Worm (Caenorhabditis elegans) whole organism, midembryonic: ENCODE results near the gene sec-23.

Experiments used
- T22C8.4 ChIP-seq: fragments of 200-800 bp; sonication (Bioruptor generic); IDR thresholded peaks from 2 replicates; pipeline ENCODE4 v1.3.6; 2022; ENCODE audit warnings: missing genetic modification characterization, missing compliant biosample characterization
- cog-1 ChIP-seq: sonication (generic microtip); optimal IDR thresholded peaks from 2 replicates; lab custom pipeline; 2016; ENCODE audit warnings: missing genetic modification characterization, missing compliant biosample characterization
- flt-1 ChIP-seq: fragments of 200-800 bp; sonication (Bioruptor generic); IDR thresholded peaks from 2 replicates; pipeline ENCODE4 v1.3.6; 2022; ENCODE audit warnings: missing genetic modification characterization, missing compliant biosample characterization
- klf-2 ChIP-seq: fragments of 200-800 bp; sonication (Bioruptor generic); conservative IDR thresholded peaks from 2 replicates; pipeline ENCODE4 v1.3.6; 2022; ENCODE audit warnings: missing genetic modification reagents, missing genetic modification characterization, missing compliant biosample characterization
- med-1 ChIP-seq: sonication (generic microtip); optimal IDR thresholded peaks from 2 replicates; lab custom pipeline; 2017; ENCODE audit warnings: missing genetic modification characterization, mild to moderate bottlenecking, missing compliant biosample characterization, antibody characterized with exemption, missing genetic modification reagents; ENCODE audit not compliant: insufficient read depth
- ref-1 ChIP-seq: fragments of 200-800 bp; sonication (Bioruptor generic); conservative IDR thresholded peaks from 2 replicates; pipeline ENCODE4 v1.3.6; 2022; ENCODE audit warnings: missing genetic modification reagents, missing genetic modification characterization, missing compliant biosample characterization
- tab-1 ChIP-seq: fragments of 200-800 bp; sonication (Bioruptor generic); IDR thresholded peaks from 2 replicates; pipeline ENCODE4 v1.3.6; 2022; ENCODE audit warnings: missing genetic modification characterization, missing compliant biosample characterization
- ztf-23 ChIP-seq: fragments of 200-800 bp; sonication (Bioruptor generic); IDR thresholded peaks from 2 replicates; pipeline ENCODE4 v1.3.6; 2022; ENCODE audit warnings: missing genetic modification reagents, missing genetic modification characterization, missing compliant biosample characterization
- ztf-29 ChIP-seq: fragments of 200-800 bp; sonication (Bioruptor generic); IDR thresholded peaks from 2 replicates; pipeline ENCODE4 v1.3.6; 2022; ENCODE audit warnings: missing genetic modification reagents, missing genetic modification characterization, missing compliant biosample characterization

sec-23 gene

DNA sequence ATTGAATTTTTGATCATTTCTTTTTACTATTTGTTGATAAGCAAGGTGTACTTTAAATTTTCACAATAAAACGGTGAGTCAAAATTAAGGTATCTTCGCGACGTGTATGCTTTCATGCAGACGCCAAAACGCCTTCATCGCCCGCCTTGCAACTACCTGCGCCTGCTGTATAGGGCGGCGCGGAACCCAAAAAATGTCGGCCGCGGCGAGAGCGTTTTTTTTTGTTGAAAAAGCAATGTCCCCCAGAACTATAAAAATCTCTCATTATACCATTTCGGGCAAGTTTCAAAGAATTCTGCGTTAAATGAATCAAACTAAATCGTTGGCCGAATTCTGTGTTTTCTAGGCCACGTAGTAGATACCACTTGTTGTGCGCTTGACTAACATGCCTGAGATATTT is 52.6 kb downstream of the sec-23 start:
- TF ChIP-seq T22C8.4 (GFP tag; lab: Robert Waterston, UW): no peak
- TF ChIP-seq flt-1: no peak
- TF ChIP-seq cog-1 (tag; lab: Kevin White, UChicago): no peak
- no peak for TF ChIP-seq ztf-29 (GFP tag; lab: Robert Waterston, UW)
- no peak for TF ChIP-seq ref-1 (GFP tag; lab: Robert Waterston, UW)
- TF ChIP-seq med-1 (GFP tag; lab: Kevin White, UChicago): no peak
- TF ChIP-seq tab-1 (GFP tag; lab: Robert Waterston, UW): no peak
- no peak for TF ChIP-seq klf-2 (GFP tag; lab: Robert Waterston, UW)
- TF ChIP-seq ztf-23 (GFP tag; lab: Robert Waterston, UW): no peak

- no peak for TF ChIP-seq T22C8.4 (GFP tag; lab: Robert Waterston, UW)
- no peak for TF ChIP-seq tab-1 (GFP tag; lab: Robert Waterston, UW)
- TF ChIP-seq ztf-23 (GFP tag; lab: Robert Waterston, UW): no peak
- TF ChIP-seq ztf-29 (GFP tag; lab: Robert Waterston, UW): no peak
- no peak for TF ChIP-seq klf-2 (GFP tag; lab: Robert Waterston, UW)
- TF ChIP-seq ref-1 (GFP tag; lab: Robert Waterston, UW): no peak
- TF ChIP-seq flt-1: no peak
- TF ChIP-seq cog-1 (tag; lab: Kevin White, UChicago): no peak
- TF ChIP-seq med-1 (GFP tag; lab: Kevin White, UChicago): no peak
These were observed 56.7 kb downstream of the sec-23 start, which contains the start of gene Y113G7A.13 for ce11 chrV:20147662-20148245. TSS of gene Y113G7A.13 (plus strand) at chrV:20148195.

DNA sequence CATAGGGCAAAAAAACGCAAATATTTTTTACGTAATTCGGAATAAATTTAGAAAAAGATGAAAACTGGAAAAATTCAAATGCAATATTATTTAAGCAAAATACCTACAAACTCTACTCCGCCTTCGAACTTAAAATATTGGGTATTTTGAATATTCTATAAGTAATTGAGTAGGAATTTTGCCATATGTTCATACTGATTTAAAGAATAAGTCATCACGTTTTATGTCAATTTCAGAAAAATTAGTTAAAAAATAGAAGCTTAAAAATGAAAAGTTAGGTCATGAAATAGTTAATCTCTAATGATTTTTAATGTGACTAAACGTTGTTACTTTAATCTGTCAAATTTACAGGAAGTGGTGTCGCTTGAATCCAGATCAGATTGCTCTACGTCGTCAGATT is 60.4 kb downstream of the sec-23 start, which contains the start of gene F19B2.7:
F19B2.7 (plus strand) TSS at position 301 of the 400 bp plus-strand sequence.
- TF ChIP-seq ztf-29 (GFP tag; lab: Robert Waterston, UW) (no peak), tab-1 (GFP tag; lab: Robert Waterston, UW) (no peak), med-1 (GFP tag; lab: Kevin White, UChicago) (no peak)

DNA sequence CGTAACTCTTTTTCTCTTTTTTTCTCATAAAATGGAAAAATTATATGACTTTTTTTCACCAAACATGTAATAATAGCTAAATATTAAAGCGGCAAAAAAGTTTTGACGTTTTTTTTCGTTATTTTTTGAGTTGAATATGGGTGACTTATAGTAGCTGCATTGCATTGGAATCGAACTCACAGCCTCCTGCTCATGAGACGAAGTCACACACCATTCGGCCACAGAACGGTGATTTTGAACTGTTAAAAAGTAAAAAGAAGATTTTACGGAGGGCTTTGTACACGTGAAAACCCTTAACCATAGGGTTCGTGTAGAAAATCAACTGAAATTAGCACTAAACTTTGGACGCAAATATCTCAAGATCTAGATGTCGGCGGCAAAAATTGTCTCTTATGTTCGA is 60.8 kb downstream of the sec-23 start:
- TF ChIP-seq tab-1 (GFP tag; lab: Robert Waterston, UW): no peak
- no peak for TF ChIP-seq T22C8.4 (GFP tag; lab: Robert Waterston, UW)
